Worm (Caenorhabditis elegans) whole organism, L1 larva: ENCODE data around the gene Y50D7A.1.
A peak's percentile ranks its signal among the peaks of the same experiment; 100 is the strongest.

Experiments used
- C04F5.9 ChIP-seq: sonication (generic microtip); optimal IDR thresholded peaks from 2 replicates; lab custom pipeline; 2016; ENCODE audit warnings: missing genetic modification characterization, missing compliant biosample characterization
- C34B4.2 ChIP-seq: sonication (generic microtip); optimal IDR thresholded peaks from 2 replicates; lab custom pipeline; 2017; ENCODE audit warnings: mild to moderate bottlenecking, missing genetic modification characterization, missing compliant biosample characterization
- aha-1 ChIP-seq: fragments of 150-350 bp; optimal IDR thresholded peaks from 2 replicates; lab custom pipeline; 2014; ENCODE audit warnings: missing biosample characterization, missing genetic modification characterization
- aly-2 ChIP-seq: fragments of 150-350 bp; optimal IDR thresholded peaks from 2 replicates; lab custom pipeline; 2014; ENCODE audit warnings: missing biosample characterization, missing genetic modification characterization
- ama-1 ChIP-seq: fragments of 150-350 bp; optimal IDR thresholded peaks from 2 replicates; lab custom pipeline; 2014
- blmp-1 ChIP-seq: fragments of 150-350 bp; optimal IDR thresholded peaks from 2 replicates; lab custom pipeline; 2014; ENCODE audit warnings: missing biosample characterization, missing genetic modification characterization
- ceh-63 ChIP-seq: fragments of 200-800 bp; sonication (Bioruptor generic); optimal IDR thresholded peaks from 2 replicates; lab custom pipeline; 2018; ENCODE audit warnings: mild to moderate bottlenecking, missing genetic modification characterization, missing compliant biosample characterization
- ceh-8 ChIP-seq: fragments of 200-800 bp; sonication (Bioruptor generic); optimal IDR thresholded peaks from 2 replicates; lab custom pipeline; 2018; ENCODE audit warnings: mild to moderate bottlenecking, missing genetic modification characterization, moderate library complexity, missing compliant biosample characterization
- ceh-82 ChIP-seq, 3 experiments: fragments of 150-350 bp in 1 of 3; sonication (generic microtip) in 2 of 3; optimal IDR thresholded peaks; 2 replicates each; lab custom pipeline; 2014 to 2017; ENCODE audit warnings: missing biosample characterization in 3 of 3, missing genetic modification characterization in 3 of 3
- ces-1 ChIP-seq: fragments of 150-350 bp; optimal IDR thresholded peaks from 2 replicates; lab custom pipeline; 2014; ENCODE audit warnings: missing biosample characterization, missing genetic modification reagents, missing genetic modification characterization
- dpl-1 ChIP-seq, 3 experiments: fragments of 150-350 bp in 2 of 3; sonication (generic microtip) in 1 of 3; optimal IDR thresholded peaks; 2 replicates each; lab custom pipeline; 2014 to 2017; ENCODE audit warnings: missing biosample characterization in 3 of 3, missing genetic modification characterization in 3 of 3, missing genetic modification reagents in 3 of 3
- dsc-1 ChIP-seq: sonication (generic microtip); optimal IDR thresholded peaks from 2 replicates; lab custom pipeline; 2016; ENCODE audit warnings: mild to moderate bottlenecking, missing genetic modification characterization, missing compliant biosample characterization
- efl-1 ChIP-seq, 4 experiments: fragments of 150-350 bp; optimal IDR thresholded peaks in 3 of 4; peaks in 1 of 4; 1 replicate in 1 of 4; 2 replicates in 3 of 4; lab custom pipeline; 2014; ENCODE audit warnings: missing biosample characterization in 2 of 4, missing genetic modification characterization in 2 of 4, missing genetic modification reagents in 2 of 4
- efl-3 ChIP-seq: fragments of 200-800 bp; sonication (Bioruptor generic); optimal IDR thresholded peaks from 2 replicates; lab custom pipeline; 2018; ENCODE audit warnings: mild to moderate bottlenecking, missing genetic modification characterization, missing compliant biosample characterization
- egl-27 ChIP-seq, 2 experiments: fragments of 150-350 bp in 1 of 2; sonication (generic microtip); optimal IDR thresholded peaks; 3 replicates each; lab custom pipeline; 2017 to 2018; ENCODE audit warnings: missing biosample characterization in 2 of 2, missing genetic modification characterization in 2 of 2, missing genetic modification reagents in 2 of 2
- ets-5 ChIP-seq: fragments of 200-800 bp; sonication (Bioruptor generic); IDR thresholded peaks from 2 replicates; pipeline ENCODE4 v1.3.6; 2022; ENCODE audit warnings: missing genetic modification characterization, missing compliant biosample characterization
- fos-1 ChIP-seq: fragments of 150-350 bp; optimal IDR thresholded peaks from 2 replicates; lab custom pipeline; 2014; ENCODE audit warnings: missing biosample characterization, missing genetic modification characterization
- hlh-4 ChIP-seq: sonication (generic microtip); optimal IDR thresholded peaks from 2 replicates; lab custom pipeline; 2016; ENCODE audit warnings: mild to moderate bottlenecking, missing genetic modification characterization, missing compliant biosample characterization
- irx-1 ChIP-seq: sonication (generic microtip); optimal IDR thresholded peaks from 2 replicates; lab custom pipeline; 2016; ENCODE audit warnings: missing genetic modification characterization, missing compliant biosample characterization
- lin-14 ChIP-seq: fragments of 200-800 bp; sonication (Bioruptor generic); optimal IDR thresholded peaks from 2 replicates; lab custom pipeline; 2018; ENCODE audit warnings: mild to moderate bottlenecking, missing genetic modification characterization, moderate library complexity, missing compliant biosample characterization
- lin-15B ChIP-seq: fragments of 150-350 bp; sonication (generic microtip); optimal IDR thresholded peaks from 3 replicates; lab custom pipeline; 2014; ENCODE audit warnings: missing biosample characterization, missing genetic modification characterization
- lin-35 ChIP-seq, 2 experiments: fragments of 150-350 bp; optimal IDR thresholded peaks; 2 replicates each; lab custom pipeline; 2014; ENCODE audit warnings: missing biosample characterization in 2 of 2, missing genetic modification characterization in 2 of 2, missing genetic modification reagents in 2 of 2
- lsy-2 ChIP-seq, 2 experiments: fragments of 150-350 bp; optimal IDR thresholded peaks; 2 replicates each; lab custom pipeline; 2014; ENCODE audit warnings: missing biosample characterization in 2 of 2, missing genetic modification characterization in 2 of 2
- mdl-1 ChIP-seq, 2 experiments: fragments of 150-350 bp; optimal IDR thresholded peaks; 2 replicates each; lab custom pipeline; 2014 to 2017; ENCODE audit warnings: missing biosample characterization in 2 of 2, missing genetic modification characterization in 2 of 2, inconsistent platforms in 1 of 2
- mef-2 ChIP-seq: fragments of 150-350 bp; optimal IDR thresholded peaks from 2 replicates; lab custom pipeline; 2014; ENCODE audit warnings: missing biosample characterization, missing genetic modification characterization
- nhr-11 ChIP-seq: fragments of 150-350 bp; optimal IDR thresholded peaks from 2 replicates; lab custom pipeline; 2014; ENCODE audit warnings: missing biosample characterization, missing genetic modification characterization
- nhr-12 ChIP-seq: sonication (generic microtip); optimal IDR thresholded peaks from 2 replicates; lab custom pipeline; 2017; ENCODE audit warnings: missing biosample characterization, missing genetic modification characterization
- nhr-20 ChIP-seq: sonication (generic microtip); optimal IDR thresholded peaks from 2 replicates; lab custom pipeline; 2016; ENCODE audit warnings: mild to moderate bottlenecking, missing genetic modification characterization, missing compliant biosample characterization
- nhr-28 ChIP-seq: fragments of 150-350 bp; optimal IDR thresholded peaks from 2 replicates; lab custom pipeline; 2014; ENCODE audit warnings: missing biosample characterization, missing genetic modification characterization
- nhr-84 ChIP-seq: sonication (generic microtip); optimal IDR thresholded peaks from 2 replicates; lab custom pipeline; 2017; ENCODE audit warnings: missing biosample characterization, missing genetic modification characterization
- nhr-85 ChIP-seq: sonication (generic microtip); peaks from one replicate; lab custom pipeline; 2016; ENCODE audit warnings: missing genetic modification characterization, inconsistent platforms, missing compliant biosample characterization
- nhr-90 ChIP-seq: sonication (generic microtip); optimal IDR thresholded peaks from 2 replicates; lab custom pipeline; 2016; ENCODE audit warnings: mild to moderate bottlenecking, missing genetic modification characterization, missing compliant biosample characterization; ENCODE audit not compliant: poor library complexity
- pax-3 ChIP-seq: fragments of 200-800 bp; sonication (Bioruptor generic); optimal IDR thresholded peaks from 2 replicates; lab custom pipeline; 2018; ENCODE audit warnings: mild to moderate bottlenecking, missing genetic modification characterization, moderate library complexity, missing compliant biosample characterization
- rnt-1 ChIP-seq: sonication (generic microtip); optimal IDR thresholded peaks from 2 replicates; lab custom pipeline; 2016; ENCODE audit warnings: mild to moderate bottlenecking, missing genetic modification characterization, moderate library complexity, missing compliant biosample characterization
- skn-1 ChIP-seq: fragments of 150-350 bp; optimal IDR thresholded peaks from 2 replicates; lab custom pipeline; 2014; ENCODE audit warnings: missing biosample characterization, missing genetic modification characterization
- snpc-4 ChIP-seq: fragments of 150-350 bp; optimal IDR thresholded peaks from 2 replicates; lab custom pipeline; 2014; ENCODE audit warnings: missing biosample characterization, missing genetic modification characterization
- snu-23 ChIP-seq: sonication (generic microtip); optimal IDR thresholded peaks from 2 replicates; lab custom pipeline; 2016; ENCODE audit warnings: missing genetic modification characterization, missing compliant biosample characterization
- sup-37 ChIP-seq: fragments of 200-800 bp; sonication (Bioruptor generic); optimal IDR thresholded peaks from 2 replicates; lab custom pipeline; 2018; ENCODE audit warnings: mild to moderate bottlenecking, missing genetic modification characterization, missing compliant biosample characterization
- unc-130 ChIP-seq: fragments of 150-350 bp; optimal IDR thresholded peaks from 2 replicates; lab custom pipeline; 2017; ENCODE audit warnings: missing biosample characterization, missing genetic modification characterization, inconsistent platforms
- unc-62 ChIP-seq: fragments of 150-350 bp; optimal IDR thresholded peaks from 2 replicates; lab custom pipeline; 2014; ENCODE audit warnings: missing biosample characterization, missing genetic modification reagents, missing genetic modification characterization
- unc-86 ChIP-seq: sonication (generic microtip); optimal IDR thresholded peaks from 2 replicates; lab custom pipeline; 2016; ENCODE audit warnings: missing genetic modification characterization, missing compliant biosample characterization
- unc-98 ChIP-seq: fragments of 200-800 bp; sonication (Bioruptor generic); IDR thresholded peaks from 2 replicates; pipeline ENCODE4 v1.3.6; 2022; ENCODE audit warnings: missing genetic modification characterization, missing compliant biosample characterization
- xbp-1 ChIP-seq: sonication (generic microtip); optimal IDR thresholded peaks from 2 replicates; lab custom pipeline; 2016; ENCODE audit warnings: missing genetic modification characterization, missing compliant biosample characterization
- zip-4 ChIP-seq: fragments of 200-800 bp; sonication (Bioruptor generic); optimal IDR thresholded peaks from 2 replicates; lab custom pipeline; 2018; ENCODE audit warnings: mild to moderate bottlenecking, missing genetic modification characterization, moderate library complexity, missing compliant biosample characterization
- ztf-4 ChIP-seq: fragments of 150-350 bp; optimal IDR thresholded peaks from 2 replicates; lab custom pipeline; 2014; ENCODE audit warnings: missing biosample characterization, missing genetic modification characterization

Y50D7A.1 gene

ce11 chrIII:344322-344721 lies 51.9 kb downstream of the Y50D7A.1 start:
- TF ChIP-seq ets-5 (GFP tag; lab: Robert Waterston, UW): no peak
- TF ChIP-seq ama-1 (lab: Kevin White, UChicago): peak; percentile 58
- TF ChIP-seq ztf-4 (tag; lab: Kevin White, UChicago): peak; percentile 22
- TF ChIP-seq unc-98: no peak
- TF ChIP-seq nhr-85 (tag; lab: Kevin White, UChicago): peak; percentile 18

- TF ChIP-seq C04F5.9 (tag; lab: Kevin White, UChicago) (no peak), ceh-63 (GFP tag; lab: Kevin White, UChicago) (peak; percentile 47)
These were observed 53.1 kb downstream of the Y50D7A.1 start for ce11 chrIII:345503-345902.

ce11 chrIII:346942-347341 lies 54.5 kb downstream of the Y50D7A.1 start:
- TF ChIP-seq sup-37 (GFP tag; lab: Kevin White, UChicago): no peak
- TF ChIP-seq efl-1 (optimal IDR thresholded peaks at IDR 0.05; lab: Kevin White, UChicago): no peak
- TF ChIP-seq efl-1 (GFP tag; optimal IDR thresholded peaks at IDR 0.05 in 1 of 2; lab: Kevin White, UChicago): no peak
- TF ChIP-seq, all 84 proteins: peak for 0

ce11 chrIII:347351-347750 lies 54.9 kb downstream of the Y50D7A.1 start:
- TF ChIP-seq ama-1 (lab: Kevin White, UChicago) (no peak), C34B4.2 (no peak), unc-62 (GFP tag; lab: Kevin White, UChicago) (no peak), xbp-1 (tag; lab: Kevin White, UChicago) (no peak), rnt-1 (tag; lab: Kevin White, UChicago) (no peak), fos-1 (tag; lab: Kevin White, UChicago) (no peak), nhr-12 (tag; lab: Kevin White, UChicago) (no peak), irx-1 (tag; lab: Kevin White, UChicago) (no peak), ceh-8 (no peak), ces-1 (GFP tag; lab: Kevin White, UChicago) (no peak), mef-2 (no peak), pax-3 (tag; lab: Kevin White, UChicago) (no peak), unc-130 (tag; lab: Kevin White, UChicago) (no peak), efl-1 (optimal IDR thresholded peaks at IDR 0.05; lab: Kevin White, UChicago) (no peak), efl-1 (GFP tag; optimal IDR thresholded peaks at IDR 0.05 in 1 of 2; lab: Kevin White, UChicago) (no peak), mdl-1 (tag; optimal IDR thresholded peaks at IDR 0.05; lab: Kevin White, UChicago) (no peak), lin-35 (GFP tag; optimal IDR thresholded peaks at IDR 0.05; lab: Kevin White, UChicago) (no peak), egl-27 (tag; optimal IDR thresholded peaks at IDR 0.05; lab: Kevin White, UChicago) (no peak), lin-15B (tag; lab: Kevin White, UChicago) (no peak), zip-4 (no peak), nhr-84 (tag; lab: Kevin White, UChicago) (no peak)

DNA sequence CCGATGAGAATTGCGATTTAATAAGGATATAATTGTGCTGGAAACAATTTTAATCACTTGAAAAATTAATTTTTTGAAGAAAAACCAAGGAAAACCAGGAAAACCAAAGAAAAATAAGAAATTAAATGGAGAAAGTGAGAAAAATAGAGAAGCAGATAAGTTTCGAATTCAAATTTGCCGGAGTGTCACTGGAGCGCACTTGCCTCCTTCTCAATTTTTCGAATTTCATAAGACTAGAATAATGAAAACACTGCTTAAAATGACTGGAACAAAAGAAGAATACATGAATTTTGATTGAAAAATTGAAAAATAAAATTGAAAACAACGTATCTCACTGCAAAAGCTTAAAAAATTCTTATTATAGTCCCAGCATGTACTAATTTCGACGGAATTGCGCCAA lies 56.0 kb downstream of the Y50D7A.1 start:
- TF ChIP-seq nhr-11 (tag; lab: Kevin White, UChicago) (no peak), nhr-90 (no peak), aly-2 (tag; lab: Kevin White, UChicago) (no peak), nhr-28 (tag; lab: Kevin White, UChicago) (no peak), ztf-4 (tag; lab: Kevin White, UChicago) (peak; percentile 66), dpl-1 (GFP tag; optimal IDR thresholded peaks at IDR 0.05; lab: Kevin White, UChicago) (peak; percentile 34 to 61 (median 51)), ceh-63 (GFP tag; lab: Kevin White, UChicago) (no peak), lsy-2 (tag; optimal IDR thresholded peaks at IDR 0.05; lab: Kevin White, UChicago) (peak; percentile 2 to 47), blmp-1 (tag; lab: Kevin White, UChicago) (no peak), dsc-1 (tag; lab: Kevin White, UChicago) (no peak), sup-37 (GFP tag; lab: Kevin White, UChicago) (no peak), lin-14 (no peak), C34B4.2 (no peak), snu-23 (GFP tag; lab: Kevin White, UChicago) (peak; percentile 15), hlh-4 (tag; lab: Kevin White, UChicago) (no peak), nhr-85 (tag; lab: Kevin White, UChicago) (peak; percentile 59), lin-35 (GFP tag; optimal IDR thresholded peaks at IDR 0.05; lab: Kevin White, UChicago) (peak; percentile 59 to 72), unc-86 (tag; lab: Kevin White, UChicago) (no peak), snpc-4 (tag; lab: Kevin White, UChicago) (no peak), mef-2 (no peak), aha-1 (tag; lab: Kevin White, UChicago) (no peak), skn-1 (peak; percentile 11), ceh-82 (tag; optimal IDR thresholded peaks at IDR 0.05; lab: Kevin White, UChicago) (peak in 1 of 3 experiments; percentile 22), nhr-20 (tag; lab: Kevin White, UChicago) (peak; percentile 22), efl-3 (GFP tag; lab: Kevin White, UChicago) (no peak)
